Fruit fly (Drosophila melanogaster) whole organism, adult: ENCODE results near the gene Pex5.

ENCODE experiments used
- CG12768 ChIP-seq: fragments of 200-800 bp; sonication (Bioruptor generic); optimal IDR thresholded peaks from 2 replicates; lab custom pipeline; 2017; ENCODE audit warnings: missing biosample characterization, missing genetic modification characterization, mild to moderate bottlenecking, moderate library complexity, missing genetic modification reagents
- CG1620 ChIP-seq: fragments of 200-800 bp; sonication (Bioruptor generic); optimal IDR thresholded peaks from 2 replicates; lab custom pipeline; 2016; ENCODE audit warnings: missing biosample characterization, missing genetic modification characterization
- cnc ChIP-seq, 2 experiments: fragments of >200 bp; optimal IDR thresholded peaks; 2 replicates each; lab custom pipeline; 2017
- ovo ChIP-seq: fragments of 200-800 bp; sonication (Bioruptor generic); optimal IDR thresholded peaks from 2 replicates; lab custom pipeline; 2016; ENCODE audit warnings: missing biosample characterization, missing genetic modification characterization
- pad ChIP-seq: fragments of 200-800 bp; sonication (Bioruptor generic); optimal IDR thresholded peaks from 3 replicates; lab custom pipeline; 2017; ENCODE audit warnings: missing biosample characterization, missing genetic modification characterization, mild to moderate bottlenecking, moderate library complexity, missing genetic modification reagents
- tj ChIP-seq: fragments of 200-800 bp; sonication (Bioruptor generic); optimal IDR thresholded peaks from 3 replicates; lab custom pipeline; 2017; ENCODE audit warnings: missing biosample characterization, mild to moderate bottlenecking, missing genetic modification characterization, moderate library complexity

DNA sequence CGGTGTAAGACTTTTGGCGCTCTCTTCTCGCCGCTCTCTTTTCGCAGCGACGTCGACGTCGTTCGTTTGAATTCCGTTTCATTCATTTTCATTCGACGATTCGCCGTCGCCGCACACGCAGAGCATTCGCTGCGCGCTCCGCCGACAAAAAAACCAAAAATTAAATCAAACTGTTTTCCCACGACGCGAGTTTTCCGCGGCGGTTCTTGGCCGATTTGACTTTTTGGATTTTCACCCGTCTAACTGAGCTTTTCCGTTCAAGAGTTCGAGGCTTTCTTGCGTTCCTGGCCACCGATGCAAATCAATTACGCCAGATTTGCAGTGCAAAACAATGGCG lies 37.7 kb downstream of the Pex5 start:
- no peak for TF ChIP-seq CG1620 (GFP tag; lab: Kevin White, UChicago)
- no peak for TF ChIP-seq ovo
- no peak for TF ChIP-seq pad (GFP tag; lab: Kevin White, UChicago)
- no peak for TF ChIP-seq cnc (optimal IDR thresholded peaks at IDR 0.05; lab: Kevin White, UChicago)
- TF ChIP-seq tj (GFP tag; lab: Kevin White, UChicago) = no peak
- TF ChIP-seq CG12768 (GFP tag; lab: Kevin White, UChicago) = no peak
